Worm (Caenorhabditis elegans) whole organism, L4/young adult: ENCODE results near the gene ZK154.1.

Experiments used
- W03F9.2 ChIP-seq: fragments of 150-350 bp; optimal IDR thresholded peaks from 2 replicates; lab custom pipeline; 2014; ENCODE audit warnings: missing biosample characterization, missing genetic modification characterization
- dao-5 ChIP-seq: sonication (generic microtip); optimal IDR thresholded peaks from 2 replicates; lab custom pipeline; 2016; ENCODE audit warnings: missing genotype, missing genetic modification characterization, moderate library complexity, missing compliant biosample characterization

DNA sequence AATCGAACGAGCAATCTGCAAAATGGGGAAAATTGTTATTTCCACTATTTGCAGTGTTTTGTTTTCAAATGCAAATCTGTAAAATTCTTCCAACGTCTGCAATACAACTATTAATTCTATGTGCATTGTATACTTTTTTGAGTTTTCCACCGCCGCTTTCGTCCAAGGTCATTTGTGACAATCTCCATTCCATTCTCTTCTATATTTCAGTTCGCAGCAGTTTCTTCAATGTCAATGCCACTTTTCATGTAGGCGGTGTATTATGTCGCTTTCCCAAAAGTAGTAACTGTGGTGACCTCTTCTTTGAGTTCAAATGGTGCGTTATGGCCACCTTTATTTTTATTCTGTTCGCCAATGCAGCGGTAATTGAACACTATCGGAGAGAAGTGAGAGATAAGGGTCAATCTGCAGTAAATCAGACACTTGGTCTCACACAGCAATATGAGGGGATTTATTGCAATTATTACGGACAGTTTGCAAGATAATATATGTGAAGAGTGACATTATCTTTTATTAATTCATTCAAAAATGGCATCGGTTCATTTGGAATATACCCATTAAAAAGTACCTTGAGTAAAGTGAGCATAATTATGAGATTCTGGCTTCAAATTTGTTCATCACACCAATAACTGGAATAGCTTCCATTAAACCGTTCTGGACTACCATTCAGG is 47.3 kb downstream of the ZK154.1 start:
- TF ChIP-seq W03F9.2 (tag; lab: Kevin White, UChicago) (no peak), dao-5 (tag; lab: Kevin White, UChicago) (no peak)
